Worm (Caenorhabditis elegans): ENCODE results near the gene F56D6.8.

The F56D6.8 gene

ce11 chrIV:3892027-3892426, 2.2 kb downstream of the F56D6.8 start, which contains the start of gene F56D6.9:
Gene F56D6.9 (plus strand): TSS chrIV:3892327.
- no peak for TF ChIP-seq flt-1 (GFP tag; IDR thresholded peaks at IDR 0.05)
- TF ChIP-seq med-1 (GFP tag; optimal IDR thresholded peaks at IDR 0.05; ENCODE audit: insufficient read depth): no peak
- TF ChIP-seq ztf-23 (GFP tag; IDR thresholded peaks at IDR 0.05): no peak
- TF ChIP-seq klf-2 (GFP tag; conservative IDR thresholded peaks at IDR 0.05): no peak
- no peak for TF ChIP-seq tab-1 (GFP tag; IDR thresholded peaks at IDR 0.05)

- TF ChIP-seq tab-1 (GFP tag; IDR thresholded peaks at IDR 0.05) (no peak), klf-2 (GFP tag; conservative IDR thresholded peaks at IDR 0.05) (no peak), cog-1 (tag; optimal IDR thresholded peaks at IDR 0.05) (no peak), T22C8.4 (GFP tag; IDR thresholded peaks at IDR 0.05) (no peak), flt-1 (GFP tag; IDR thresholded peaks at IDR 0.05) (no peak), ztf-23 (GFP tag; IDR thresholded peaks at IDR 0.05) (no peak), ref-1 (GFP tag; conservative IDR thresholded peaks at IDR 0.05) (no peak), ztf-29 (GFP tag; IDR thresholded peaks at IDR 0.05) (no peak), med-1 (GFP tag; optimal IDR thresholded peaks at IDR 0.05; ENCODE audit: insufficient read depth) (no peak)
Measured at ce11 chrIV:3888963-3889362, 5.3 kb downstream of the F56D6.8 start, which contains the start of gene oac-21. Gene oac-21 (plus strand): TSS chrIV:3889263.

- TF ChIP-seq med-1 (GFP tag; optimal IDR thresholded peaks at IDR 0.05; ENCODE audit: insufficient read depth) (no peak), ztf-29 (GFP tag; IDR thresholded peaks at IDR 0.05) (no peak), cog-1 (tag; optimal IDR thresholded peaks at IDR 0.05) (no peak), T22C8.4 (GFP tag; IDR thresholded peaks at IDR 0.05) (no peak)
Measured at ce11 chrIV:3885369-3885768, 8.9 kb downstream of the F56D6.8 start, which contains the start of gene oac-22. Gene oac-22 (plus strand): TSS chrIV:3885669.

ce11 chrIV:3881119-3881518, 13.1 kb downstream of the F56D6.8 start, which contains the start of the genes F37C4.8 and oac-23:
Gene F37C4.8 (minus strand): TSS chrIV:3881219.
Gene oac-23 (plus strand): TSS chrIV:3881441.
- TF ChIP-seq tab-1 (GFP tag; IDR thresholded peaks at IDR 0.05): no peak
- TF ChIP-seq T22C8.4 (GFP tag; IDR thresholded peaks at IDR 0.05): no peak
- TF ChIP-seq ztf-29 (GFP tag; IDR thresholded peaks at IDR 0.05): no peak
- no peak for TF ChIP-seq klf-2 (GFP tag; conservative IDR thresholded peaks at IDR 0.05)
- TF ChIP-seq flt-1 (GFP tag; IDR thresholded peaks at IDR 0.05): no peak
- no peak for TF ChIP-seq cog-1 (tag; optimal IDR thresholded peaks at IDR 0.05)
- no peak for TF ChIP-seq med-1 (GFP tag; optimal IDR thresholded peaks at IDR 0.05; ENCODE audit: insufficient read depth)
- no peak for TF ChIP-seq ztf-23 (GFP tag; IDR thresholded peaks at IDR 0.05)
- no peak for TF ChIP-seq ref-1 (GFP tag; conservative IDR thresholded peaks at IDR 0.05)

ce11 chrIV:3878283-3878938, 15.8 kb downstream of the F56D6.8 start, which contains the start of gene F37C4.6:
Gene F37C4.6 (minus strand): TSS chrIV:3878333.
- TF ChIP-seq cog-1 (tag; optimal IDR thresholded peaks at IDR 0.05) (no peak), med-1 (GFP tag; optimal IDR thresholded peaks at IDR 0.05; ENCODE audit: insufficient read depth) (no peak), T22C8.4 (GFP tag; IDR thresholded peaks at IDR 0.05) (no peak), tab-1 (GFP tag; IDR thresholded peaks at IDR 0.05) (no peak), ztf-23 (GFP tag; IDR thresholded peaks at IDR 0.05) (no peak), flt-1 (GFP tag; IDR thresholded peaks at IDR 0.05) (no peak), ztf-29 (GFP tag; IDR thresholded peaks at IDR 0.05) (no peak), klf-2 (GFP tag; conservative IDR thresholded peaks at IDR 0.05) (no peak), ref-1 (GFP tag; conservative IDR thresholded peaks at IDR 0.05) (no peak)

ce11 chrIV:3876955-3877354, 17.3 kb downstream of the F56D6.8 start:
- TF ChIP-seq med-1 (GFP tag; optimal IDR thresholded peaks at IDR 0.05; ENCODE audit: insufficient read depth) (no peak), klf-2 (GFP tag; conservative IDR thresholded peaks at IDR 0.05) (no peak), ref-1 (GFP tag; conservative IDR thresholded peaks at IDR 0.05) (no peak), T22C8.4 (GFP tag; IDR thresholded peaks at IDR 0.05) (no peak), cog-1 (tag; optimal IDR thresholded peaks at IDR 0.05) (no peak), tab-1 (GFP tag; IDR thresholded peaks at IDR 0.05) (no peak), flt-1 (GFP tag; IDR thresholded peaks at IDR 0.05) (no peak), ztf-23 (GFP tag; IDR thresholded peaks at IDR 0.05) (no peak), ztf-29 (GFP tag; IDR thresholded peaks at IDR 0.05) (no peak)

- no peak for TF ChIP-seq flt-1 (GFP tag; IDR thresholded peaks at IDR 0.05)
Measured at ce11 chrIV:3875260-3875659, 19.0 kb downstream of the F56D6.8 start.

- no peak for TF ChIP-seq tab-1 (GFP tag; IDR thresholded peaks at IDR 0.05)
- TF ChIP-seq ref-1 (GFP tag; conservative IDR thresholded peaks at IDR 0.05): no peak
- no peak for TF ChIP-seq flt-1 (GFP tag; IDR thresholded peaks at IDR 0.05)
- TF ChIP-seq klf-2 (GFP tag; conservative IDR thresholded peaks at IDR 0.05): no peak
- no peak for TF ChIP-seq ztf-23 (GFP tag; IDR thresholded peaks at IDR 0.05)
- TF ChIP-seq med-1 (GFP tag; optimal IDR thresholded peaks at IDR 0.05; ENCODE audit: insufficient read depth): no peak
- no peak for TF ChIP-seq cog-1 (tag; optimal IDR thresholded peaks at IDR 0.05)
- no peak for TF ChIP-seq T22C8.4 (GFP tag; IDR thresholded peaks at IDR 0.05)
- no peak for TF ChIP-seq ztf-29 (GFP tag; IDR thresholded peaks at IDR 0.05)
Measured at ce11 chrIV:3874417-3874816, 19.8 kb downstream of the F56D6.8 start.

ce11 chrIV:3873706-3874105, 20.5 kb downstream of the F56D6.8 start, which contains the start of gene F37C4.5:
Gene F37C4.5 (minus strand): TSS chrIV:3873806.
- TF ChIP-seq ztf-23 (GFP tag; IDR thresholded peaks at IDR 0.05): no peak
- no peak for TF ChIP-seq cog-1 (tag; optimal IDR thresholded peaks at IDR 0.05)
- no peak for TF ChIP-seq med-1 (GFP tag; optimal IDR thresholded peaks at IDR 0.05; ENCODE audit: insufficient read depth)
- TF ChIP-seq tab-1 (GFP tag; IDR thresholded peaks at IDR 0.05): no peak
- no peak for TF ChIP-seq T22C8.4 (GFP tag; IDR thresholded peaks at IDR 0.05)
- no peak for TF ChIP-seq ref-1 (GFP tag; conservative IDR thresholded peaks at IDR 0.05)
- no peak for TF ChIP-seq klf-2 (GFP tag; conservative IDR thresholded peaks at IDR 0.05)
- no peak for TF ChIP-seq flt-1 (GFP tag; IDR thresholded peaks at IDR 0.05)
- TF ChIP-seq ztf-29 (GFP tag; IDR thresholded peaks at IDR 0.05): no peak

- TF ChIP-seq cog-1 (tag; optimal IDR thresholded peaks at IDR 0.05) (no peak), klf-2 (GFP tag; conservative IDR thresholded peaks at IDR 0.05) (no peak), med-1 (GFP tag; optimal IDR thresholded peaks at IDR 0.05; ENCODE audit: insufficient read depth) (no peak), flt-1 (GFP tag; IDR thresholded peaks at IDR 0.05) (no peak), T22C8.4 (GFP tag; IDR thresholded peaks at IDR 0.05) (no peak), ztf-29 (GFP tag; IDR thresholded peaks at IDR 0.05) (no peak), tab-1 (GFP tag; IDR thresholded peaks at IDR 0.05) (no peak), ref-1 (GFP tag; conservative IDR thresholded peaks at IDR 0.05) (no peak), ztf-23 (GFP tag; IDR thresholded peaks at IDR 0.05) (no peak)
Measured at ce11 chrIV:3873195-3873594, 21.0 kb downstream of the F56D6.8 start.

Data from whole organism, midembryonic.